Worm (Caenorhabditis elegans): ENCODE measurements around the gene ufbp-1.

The ufbp-1 gene

ce11 chrIII:8398411-8398810, 45.0 kb downstream of the ufbp-1 start, which contains the start of gene ZK353.2:
TSS of gene ZK353.2 (plus strand) at chrIII:8398711.
- TF ChIP-seq drap-1 (GFP tag; optimal IDR thresholded peaks at IDR 0.05) (no peak), nhr-237 (tag; optimal IDR thresholded peaks at IDR 0.05) (no peak)

- TF ChIP-seq nhr-2 (tag; optimal IDR thresholded peaks at IDR 0.05) (no peak), ztf-11 (tag; optimal IDR thresholded peaks at IDR 0.05) (no peak), ceh-39 (tag; optimal IDR thresholded peaks at IDR 0.05) (no peak), hlh-1 (tag; optimal IDR thresholded peaks at IDR 0.05) (no peak), mls-2 (tag; optimal IDR thresholded peaks at IDR 0.05) (no peak), drap-1 (GFP tag; optimal IDR thresholded peaks at IDR 0.05) (no peak), unc-62 (GFP tag; optimal IDR thresholded peaks at IDR 0.05) (no peak), nhr-12 (tag; optimal IDR thresholded peaks at IDR 0.05) (no peak), sem-2 (GFP tag; optimal IDR thresholded peaks at IDR 0.05) (no peak), M03D4.4 (tag; optimal IDR thresholded peaks at IDR 0.05) (no peak)
Measured at ce11 chrIII:8395685-8396084, 47.7 kb downstream of the ufbp-1 start, which contains the start of gene ZK353.3. TSS of gene ZK353.3 (plus strand) at chrIII:8395985.

- TF ChIP-seq mab-5 (tag; optimal IDR thresholded peaks at IDR 0.05) (no peak), ceh-83 (GFP tag; optimal IDR thresholded peaks at IDR 0.05) (no peak), nhr-2 (tag; optimal IDR thresholded peaks at IDR 0.05) (no peak), lin-13 (tag; optimal IDR thresholded peaks at IDR 0.05) (no peak), M03D4.4 (tag; optimal IDR thresholded peaks at IDR 0.05) (no peak), lin-32 (GFP tag; optimal IDR thresholded peaks at IDR 0.05) (no peak), elt-3 (tag; optimal IDR thresholded peaks at IDR 0.05) (no peak), sem-2 (GFP tag; optimal IDR thresholded peaks at IDR 0.05) (no peak), ceh-39 (tag; optimal IDR thresholded peaks at IDR 0.05) (no peak), ztf-11 (tag; optimal IDR thresholded peaks at IDR 0.05) (no peak), sptf-1 (tag; optimal IDR thresholded peaks at IDR 0.05) (no peak), flh-1 (GFP tag; optimal IDR thresholded peaks at IDR 0.05) (no peak)
Measured at ce11 chrIII:8394374-8395302, 48.8 kb downstream of the ufbp-1 start, which contains the start of gene ZK353.10. TSS of gene ZK353.10 (minus strand) at chrIII:8394424.

- TF ChIP-seq nhr-76 (tag; optimal IDR thresholded peaks at IDR 0.05) (no peak), unc-120 (tag; optimal IDR thresholded peaks at IDR 0.05; ENCODE audit: poor library complexity, severe bottlenecking) (no peak), ceh-39 (tag; optimal IDR thresholded peaks at IDR 0.05) (no peak), nhr-237 (tag; optimal IDR thresholded peaks at IDR 0.05) (no peak), ceh-83 (GFP tag; optimal IDR thresholded peaks at IDR 0.05) (no peak), lin-32 (GFP tag; optimal IDR thresholded peaks at IDR 0.05) (no peak), elt-1 (tag; optimal IDR thresholded peaks at IDR 0.05; ENCODE audit: borderline replicate concordance, insufficient read depth) (no peak), lsy-2 (tag; optimal IDR thresholded peaks at IDR 0.05) (no peak)
Measured at ce11 chrIII:8392307-8392706, 51.1 kb downstream of the ufbp-1 start.

ce11 chrIII:8389539-8389938, 53.9 kb downstream of the ufbp-1 start, which contains the start of gene ZK353.4:
TSS of gene ZK353.4 (minus strand) at chrIII:8389639.
- no peak for TF ChIP-seq blmp-1 (tag; optimal IDR thresholded peaks at IDR 0.05)
- TF ChIP-seq mls-2 (tag; optimal IDR thresholded peaks at IDR 0.05) = no peak
- no peak for TF ChIP-seq ceh-83 (GFP tag; optimal IDR thresholded peaks at IDR 0.05)
- no peak for TF ChIP-seq sem-2 (GFP tag; optimal IDR thresholded peaks at IDR 0.05)
- TF ChIP-seq hlh-1 (tag; optimal IDR thresholded peaks at IDR 0.05) = no peak
- TF ChIP-seq M03D4.4 (tag; optimal IDR thresholded peaks at IDR 0.05) = no peak
- no peak for TF ChIP-seq ceh-43 (GFP tag; optimal IDR thresholded peaks at IDR 0.05)
- TF ChIP-seq lsy-2 (tag; optimal IDR thresholded peaks at IDR 0.05) = no peak
- no peak for TF ChIP-seq unc-62 (GFP tag; optimal IDR thresholded peaks at IDR 0.05)
- no peak for TF ChIP-seq mab-5 (tag; optimal IDR thresholded peaks at IDR 0.05)
